Fruit fly (Drosophila melanogaster): Measurements from ENCODE around the gene PolE1.

Gene PolE1

dm6 chr3R:23334036-23334744, 13.7 kb upstream of the PolE1 start:
- peak; percentile 92 for TF ChIP-seq CG15710 (tag; optimal IDR thresholded peaks at IDR 0.05)
- peak; percentile 97 for TF ChIP-seq CG34367 (tag; optimal IDR thresholded peaks at IDR 0.05)
- peak; percentile 94 for TF ChIP-seq CG8301 (tag; optimal IDR thresholded peaks at IDR 0.05)
- peak; percentile 96 for TF ChIP-seq Pif1A (GFP tag; optimal IDR thresholded peaks at IDR 0.05)
- TF ChIP-seq CG13204 (GFP tag; optimal IDR thresholded peaks at IDR 0.05) = peak; percentile 98
- TF ChIP-seq CG8159 (tag; optimal IDR thresholded peaks at IDR 0.05) = peak; percentile 92
- peak; percentile 87 for TF ChIP-seq rn (GFP tag; IDR thresholded peaks at IDR 0.05)
- TF ChIP-seq CG32121 (GFP tag; IDR thresholded peaks at IDR 0.05) = peak; percentile 92
- TF ChIP-seq CG17806 (tag; optimal IDR thresholded peaks at IDR 0.05) = peak; percentile 91
- peak; percentile 83 for TF ChIP-seq Snoo (tag; optimal IDR thresholded peaks at IDR 0.05)
- peak; percentile 92 for TF ChIP-seq CG14655 (GFP tag; optimal IDR thresholded peaks at IDR 0.05)
- TF ChIP-seq CG4496 (GFP tag; IDR thresholded peaks at IDR 0.05) = peak; percentile 98
- TF ChIP-seq CG9948 (tag; optimal IDR thresholded peaks at IDR 0.05) = peak; percentile 91
- no peak for TF ChIP-seq CG10348 (GFP tag; IDR thresholded peaks at IDR 0.05)
- TF ChIP-seq Ets98B (GFP tag; IDR thresholded peaks at IDR 0.05) = peak; percentile 95
- peak; percentile 94 for TF ChIP-seq fd96Ca (GFP tag; IDR thresholded peaks at IDR 0.05)
- TF ChIP-seq D1 (tag; optimal IDR thresholded peaks at IDR 0.05) = peak; percentile 64
- TF ChIP-seq Pif1B (GFP tag; optimal IDR thresholded peaks at IDR 0.05) = peak; percentile 93
- peak; percentile 99 for TF ChIP-seq CG12605 (GFP tag; IDR thresholded peaks at IDR 0.05)
- peak; percentile 99 for TF ChIP-seq gl (tag; optimal IDR thresholded peaks at IDR 0.05)
- TF ChIP-seq EcR (GFP tag; optimal IDR thresholded peaks at IDR 0.05) = peak; percentile 61

- TF ChIP-seq D1 (tag; optimal IDR thresholded peaks at IDR 0.05) (no peak), CG9948 (tag; optimal IDR thresholded peaks at IDR 0.05) (peak; percentile 67), EcR (GFP tag; optimal IDR thresholded peaks at IDR 0.05) (no peak), Ets98B (GFP tag; IDR thresholded peaks at IDR 0.05) (peak; percentile 45; the same call in 1 of the 2 replicates), CG4496 (GFP tag; IDR thresholded peaks at IDR 0.05) (peak; percentile 63; the same call in 2 of the 3 replicates), rn (GFP tag; IDR thresholded peaks at IDR 0.05) (no peak), Pif1A (GFP tag; optimal IDR thresholded peaks at IDR 0.05) (peak; percentile 55), CG8159 (tag; optimal IDR thresholded peaks at IDR 0.05) (peak; percentile 76), CG10348 (GFP tag; IDR thresholded peaks at IDR 0.05) (no peak), CG14655 (GFP tag; optimal IDR thresholded peaks at IDR 0.05) (peak; percentile 64), gl (tag; optimal IDR thresholded peaks at IDR 0.05) (peak; percentile 57), CG17806 (tag; optimal IDR thresholded peaks at IDR 0.05) (peak; percentile 77), CG8301 (tag; optimal IDR thresholded peaks at IDR 0.05) (peak; percentile 58), Pif1B (GFP tag; optimal IDR thresholded peaks at IDR 0.05) (peak; percentile 52), CG15710 (tag; optimal IDR thresholded peaks at IDR 0.05) (peak; percentile 75), CG34367 (tag; optimal IDR thresholded peaks at IDR 0.05) (peak; percentile 64), CG13204 (GFP tag; optimal IDR thresholded peaks at IDR 0.05) (no peak), CG12605 (GFP tag; IDR thresholded peaks at IDR 0.05) (no peak), CG32121 (GFP tag; IDR thresholded peaks at IDR 0.05) (peak; percentile 59), fd96Ca (GFP tag; IDR thresholded peaks at IDR 0.05) (peak; percentile 42; the same call in 1 of the 3 replicates), Snoo (tag; optimal IDR thresholded peaks at IDR 0.05) (peak; percentile 55)
Observed at dm6 chr3R:23334866-23335265, 13.1 kb upstream of the PolE1 start.

dm6 chr3R:23335577-23335976, 12.4 kb upstream of the PolE1 start:
- TF ChIP-seq CG17806 (tag; optimal IDR thresholded peaks at IDR 0.05) (peak; percentile 51), CG4496 (GFP tag; IDR thresholded peaks at IDR 0.05) (no peak; the same call in 2 of the 3 replicates), fd96Ca (GFP tag; IDR thresholded peaks at IDR 0.05) (peak; percentile 59; the same call in 1 of the 3 replicates), Pif1A (GFP tag; optimal IDR thresholded peaks at IDR 0.05) (peak; percentile 63), rn (GFP tag; IDR thresholded peaks at IDR 0.05) (no peak), CG10348 (GFP tag; IDR thresholded peaks at IDR 0.05) (no peak), CG15710 (tag; optimal IDR thresholded peaks at IDR 0.05) (peak; percentile 73), CG8159 (tag; optimal IDR thresholded peaks at IDR 0.05) (peak; percentile 94), CG34367 (tag; optimal IDR thresholded peaks at IDR 0.05) (peak; percentile 67), CG13204 (GFP tag; optimal IDR thresholded peaks at IDR 0.05) (peak; percentile 13), CG14655 (GFP tag; optimal IDR thresholded peaks at IDR 0.05) (peak; percentile 82), CG9948 (tag; optimal IDR thresholded peaks at IDR 0.05) (peak; percentile 67), Ets98B (GFP tag; IDR thresholded peaks at IDR 0.05) (no peak; the same call in 1 of the 2 replicates), gl (tag; optimal IDR thresholded peaks at IDR 0.05) (no peak), Snoo (tag; optimal IDR thresholded peaks at IDR 0.05) (peak; percentile 27), CG12605 (GFP tag; IDR thresholded peaks at IDR 0.05) (0 out of 2 replicates have a peak, but pooled peaks have one; percentile 16), D1 (tag; optimal IDR thresholded peaks at IDR 0.05) (peak; percentile 54), CG8301 (tag; optimal IDR thresholded peaks at IDR 0.05) (peak; percentile 65), CG32121 (GFP tag; IDR thresholded peaks at IDR 0.05) (peak; percentile 50; the same call in 1 of the 2 replicates), EcR (GFP tag; optimal IDR thresholded peaks at IDR 0.05) (no peak), Pif1B (GFP tag; optimal IDR thresholded peaks at IDR 0.05) (peak; percentile 47)

- TF ChIP-seq EcR (GFP tag; optimal IDR thresholded peaks at IDR 0.05) (no peak), CG4496 (GFP tag; IDR thresholded peaks at IDR 0.05) (no peak), CG8301 (tag; optimal IDR thresholded peaks at IDR 0.05) (no peak)
Observed at dm6 chr3R:23336513-23336912, 11.4 kb upstream of the PolE1 start.

- TF ChIP-seq CG8301 (tag; optimal IDR thresholded peaks at IDR 0.05) (no peak), Snoo (tag; optimal IDR thresholded peaks at IDR 0.05) (peak; percentile 6)
Observed at dm6 chr3R:23337183-23337825, 10.6 kb upstream of the PolE1 start.

All from whole organism, pupa.